Worm (Caenorhabditis elegans) whole organism, L2 larva: Measurements from ENCODE around the gene atf-2.

Experiments used
- ceh-82 ChIP-seq: fragments of 150-350 bp; optimal IDR thresholded peaks from 2 replicates; lab custom pipeline; 2014; ENCODE audit warnings: missing biosample characterization, missing genetic modification characterization
- egl-27 ChIP-seq: sonication (generic microtip); optimal IDR thresholded peaks from 3 replicates; lab custom pipeline; 2017; ENCODE audit warnings: missing biosample characterization, missing genetic modification reagents, missing genetic modification characterization
- elt-3 ChIP-seq: sonication (generic microtip); optimal IDR thresholded peaks from 2 replicates; lab custom pipeline; 2017; ENCODE audit warnings: missing biosample characterization, missing genetic modification characterization
- fos-1 ChIP-seq: fragments of 150-350 bp; optimal IDR thresholded peaks from 2 replicates; lab custom pipeline; 2014; ENCODE audit warnings: missing biosample characterization, missing genetic modification characterization
- mbf-1 ChIP-seq: sonication (generic microtip); optimal IDR thresholded peaks from 2 replicates; lab custom pipeline; 2017; ENCODE audit warnings: missing biosample characterization, missing genetic modification characterization
- nhr-12 ChIP-seq: fragments of 150-350 bp; optimal IDR thresholded peaks from 2 replicates; lab custom pipeline; 2014; ENCODE audit warnings: missing biosample characterization, missing genetic modification characterization
- nhr-21 ChIP-seq: fragments of 150-350 bp; optimal IDR thresholded peaks from 2 replicates; lab custom pipeline; 2014; ENCODE audit warnings: missing biosample characterization, missing genetic modification characterization
- nhr-6 ChIP-seq: fragments of 150-350 bp; optimal IDR thresholded peaks from 2 replicates; lab custom pipeline; 2014; ENCODE audit warnings: missing biosample characterization, missing genetic modification characterization

DNA sequence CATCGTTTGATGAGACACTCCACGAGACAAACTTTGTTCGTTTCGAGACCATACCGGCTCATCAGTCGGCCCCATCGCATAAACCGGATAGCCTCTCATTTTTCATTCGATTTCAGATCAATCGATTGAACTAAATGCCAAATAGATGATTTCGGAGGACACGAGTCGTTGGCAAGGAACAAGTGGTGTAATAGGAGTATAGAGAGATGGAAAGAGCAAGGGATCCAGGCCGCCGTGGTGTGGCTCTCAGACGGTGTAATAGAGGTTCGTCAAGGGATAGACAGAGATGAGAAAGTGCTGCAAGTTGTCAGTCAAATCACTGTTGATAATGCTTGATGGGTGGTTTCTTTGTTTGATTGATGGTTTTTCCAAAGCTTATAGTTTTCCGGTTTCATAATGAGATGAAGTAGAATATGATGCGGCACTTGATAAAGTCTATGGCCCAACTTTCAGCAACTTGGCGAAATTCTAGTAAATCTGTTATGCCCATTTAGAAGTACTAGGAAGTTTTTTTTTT, 31.7 kb downstream of the atf-2 start, which contains the start of gene sgn-1:
- TF ChIP-seq mbf-1 (tag; lab: Kevin White, UChicago) (no peak), ceh-82 (no peak), nhr-12 (tag; lab: Kevin White, UChicago) (no peak), egl-27 (tag; lab: Kevin White, UChicago) (no peak), elt-3 (tag; lab: Kevin White, UChicago) (no peak), nhr-21 (tag; lab: Kevin White, UChicago) (no peak), fos-1 (no peak), nhr-6 (no peak)
